Worm (Caenorhabditis elegans) whole organism, L4/young adult: ENCODE results near the gene acr-15.

Source experiments
- W03F9.2 ChIP-seq: fragments of 150-350 bp; optimal IDR thresholded peaks from 2 replicates; lab custom pipeline; 2014; ENCODE audit warnings: missing biosample characterization, missing genetic modification characterization
- dao-5 ChIP-seq: sonication (generic microtip); optimal IDR thresholded peaks from 2 replicates; lab custom pipeline; 2016; ENCODE audit warnings: missing genotype, missing genetic modification characterization, moderate library complexity, missing compliant biosample characterization
- him-1 ChIP-seq: sonication (generic microtip); optimal IDR thresholded peaks from 2 replicates; lab custom pipeline; 2016; ENCODE audit warnings: missing genotype, missing genetic modification reagents, missing genetic modification characterization, missing compliant biosample characterization

DNA sequence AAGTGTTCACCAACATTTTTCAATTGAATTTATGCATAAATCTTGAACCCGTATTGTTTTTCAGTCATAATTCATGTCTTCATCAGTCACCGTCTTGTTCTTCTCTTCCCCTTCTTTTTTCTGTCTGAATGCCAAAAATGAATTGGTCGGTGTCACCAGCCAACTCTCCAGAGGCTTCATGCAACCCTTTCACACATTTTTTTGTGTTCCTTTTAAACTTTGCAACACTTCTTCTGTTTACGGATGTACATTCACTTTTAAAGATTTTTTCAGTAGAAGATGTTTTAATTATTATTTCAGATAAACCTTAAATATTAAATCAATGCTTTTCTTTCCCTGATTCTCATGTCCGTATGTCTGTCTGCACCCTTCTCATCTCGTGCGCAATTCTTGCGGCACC lies 8.4 kb downstream of the acr-15 start, which contains the start of gene acr-16:
- TF ChIP-seq W03F9.2 (tag; lab: Kevin White, UChicago) (no peak), him-1 (tag; lab: Kevin White, UChicago) (no peak), dao-5 (no peak)
